Worm (Caenorhabditis elegans): Measurements from ENCODE around the gene nhr-65.

DNA sequence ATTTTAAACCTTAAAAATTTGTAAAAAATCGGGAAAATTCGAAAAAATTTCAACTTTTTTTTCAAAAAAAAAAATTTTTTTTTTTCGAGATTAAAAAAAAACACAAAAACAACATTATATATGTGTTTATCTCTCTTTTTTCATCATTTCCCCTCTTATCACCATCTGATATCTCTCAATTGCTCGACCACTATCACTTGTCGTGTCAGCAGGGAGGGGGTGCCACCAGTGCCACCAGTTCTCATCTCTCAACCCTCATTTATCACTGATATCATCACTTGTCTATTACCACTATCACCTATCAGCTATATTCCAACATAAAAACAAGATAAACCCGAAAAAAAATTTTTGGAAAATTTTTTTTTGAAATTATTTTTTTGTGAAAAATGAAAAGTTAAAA, 12.7 kb upstream of the nhr-65 start:
- TF ChIP-seq sea-1 (GFP tag; conservative IDR thresholded peaks at IDR 0.05) = no peak
- TF ChIP-seq hmbx-1 (tag; optimal IDR thresholded peaks at IDR 0.05) = no peak
- no peak for TF ChIP-seq aly-1 (tag; optimal IDR thresholded peaks at IDR 0.05)
- no peak for TF ChIP-seq ama-1 (optimal IDR thresholded peaks at IDR 0.05)
- TF ChIP-seq ceh-36 (tag; optimal IDR thresholded peaks at IDR 0.05) = no peak
- no peak for TF ChIP-seq hnd-1 (tag; optimal IDR thresholded peaks at IDR 0.05)
- TF ChIP-seq pes-1 (GFP tag; IDR thresholded peaks at IDR 0.05) = no peak
- TF ChIP-seq tbx-37 (GFP tag; conservative IDR thresholded peaks at IDR 0.05) = no peak
- TF ChIP-seq tra-4 (tag; optimal IDR thresholded peaks at IDR 0.05) = no peak
- TF ChIP-seq ets-7 (tag; optimal IDR thresholded peaks at IDR 0.05) = no peak
- TF ChIP-seq ceh-13 (GFP tag; optimal IDR thresholded peaks at IDR 0.05) = no peak
- no peak for TF ChIP-seq tbx-11 (GFP tag; IDR thresholded peaks at IDR 0.05)
- TF ChIP-seq flt-1 (GFP tag; IDR thresholded peaks at IDR 0.05) = no peak
- TF ChIP-seq hmg-4 (GFP tag; optimal IDR thresholded peaks at IDR 0.05) = no peak
